Worm (Caenorhabditis elegans) whole organism, L1 larva: ENCODE data around the gene Y102A11A.2.
"Not testable (repeated sequence)": the region's sequence is repeated elsewhere in the genome, so short reads cannot be mapped to it uniquely, and the experiment has no call there.

ENCODE experiments used
- C04F5.9 ChIP-seq: sonication (generic microtip); optimal IDR thresholded peaks from 2 replicates; lab custom pipeline; 2016; ENCODE audit warnings: missing genetic modification characterization, missing compliant biosample characterization
- C34B4.2 ChIP-seq: sonication (generic microtip); optimal IDR thresholded peaks from 2 replicates; lab custom pipeline; 2017; ENCODE audit warnings: mild to moderate bottlenecking, missing genetic modification characterization, missing compliant biosample characterization
- alr-1 ChIP-seq: fragments of 200-800 bp; sonication (Bioruptor generic); optimal IDR thresholded peaks from 2 replicates; lab custom pipeline; 2018; ENCODE audit warnings: borderline replicate concordance, mild to moderate bottlenecking, missing genetic modification characterization, missing compliant biosample characterization
- aly-2 ChIP-seq: fragments of 150-350 bp; optimal IDR thresholded peaks from 2 replicates; lab custom pipeline; 2014; ENCODE audit warnings: missing biosample characterization, missing genetic modification characterization
- ama-1 ChIP-seq: fragments of 150-350 bp; optimal IDR thresholded peaks from 2 replicates; lab custom pipeline; 2014
- ceh-63 ChIP-seq: fragments of 200-800 bp; sonication (Bioruptor generic); optimal IDR thresholded peaks from 2 replicates; lab custom pipeline; 2018; ENCODE audit warnings: mild to moderate bottlenecking, missing genetic modification characterization, missing compliant biosample characterization
- ceh-8 ChIP-seq: fragments of 200-800 bp; sonication (Bioruptor generic); optimal IDR thresholded peaks from 2 replicates; lab custom pipeline; 2018; ENCODE audit warnings: mild to moderate bottlenecking, missing genetic modification characterization, moderate library complexity, missing compliant biosample characterization
- ceh-82 ChIP-seq, 3 experiments: fragments of 150-350 bp in 1 of 3; sonication (generic microtip) in 2 of 3; optimal IDR thresholded peaks; 2 replicates each; lab custom pipeline; 2014 to 2017; ENCODE audit warnings: missing biosample characterization in 3 of 3, missing genetic modification characterization in 3 of 3
- ces-1 ChIP-seq: fragments of 150-350 bp; optimal IDR thresholded peaks from 2 replicates; lab custom pipeline; 2014; ENCODE audit warnings: missing biosample characterization, missing genetic modification reagents, missing genetic modification characterization
- dpl-1 ChIP-seq, 3 experiments: fragments of 150-350 bp in 2 of 3; sonication (generic microtip) in 1 of 3; optimal IDR thresholded peaks; 2 replicates each; lab custom pipeline; 2014 to 2017; ENCODE audit warnings: missing biosample characterization in 3 of 3, missing genetic modification characterization in 3 of 3, missing genetic modification reagents in 3 of 3
- dsc-1 ChIP-seq: sonication (generic microtip); optimal IDR thresholded peaks from 2 replicates; lab custom pipeline; 2016; ENCODE audit warnings: mild to moderate bottlenecking, missing genetic modification characterization, missing compliant biosample characterization
- efl-1 ChIP-seq, 4 experiments: fragments of 150-350 bp; optimal IDR thresholded peaks in 3 of 4; peaks in 1 of 4; 1 replicate in 1 of 4; 2 replicates in 3 of 4; lab custom pipeline; 2014; ENCODE audit warnings: missing biosample characterization in 2 of 4, missing genetic modification characterization in 2 of 4, missing genetic modification reagents in 2 of 4
- efl-3 ChIP-seq: fragments of 200-800 bp; sonication (Bioruptor generic); optimal IDR thresholded peaks from 2 replicates; lab custom pipeline; 2018; ENCODE audit warnings: mild to moderate bottlenecking, missing genetic modification characterization, missing compliant biosample characterization
- elt-3 ChIP-seq, 6 experiments: fragments of 150-350 bp in 1 of 6; sonication (generic microtip); optimal IDR thresholded peaks; 2 replicates each; lab custom pipeline; 2017 to 2018; ENCODE audit warnings: missing biosample characterization in 6 of 6, missing genetic modification characterization in 6 of 6, inconsistent platforms in 1 of 6
- ets-5 ChIP-seq: fragments of 200-800 bp; sonication (Bioruptor generic); IDR thresholded peaks from 2 replicates; pipeline ENCODE4 v1.3.6; 2022; ENCODE audit warnings: missing genetic modification characterization, missing compliant biosample characterization
- fkh-4 ChIP-seq: sonication (generic microtip); optimal IDR thresholded peaks from 2 replicates; lab custom pipeline; 2016; ENCODE audit warnings: missing compliant biosample characterization, missing genetic modification characterization, borderline replicate concordance
- fos-1 ChIP-seq: fragments of 150-350 bp; optimal IDR thresholded peaks from 2 replicates; lab custom pipeline; 2014; ENCODE audit warnings: missing biosample characterization, missing genetic modification characterization
- grh-1 ChIP-seq: fragments of 200-800 bp; sonication (Bioruptor generic); IDR thresholded peaks from 2 replicates; pipeline ENCODE4 v1.3.6; 2022; ENCODE audit warnings: missing genetic modification reagents, missing genetic modification characterization, missing compliant biosample characterization
- hlh-4 ChIP-seq: sonication (generic microtip); optimal IDR thresholded peaks from 2 replicates; lab custom pipeline; 2016; ENCODE audit warnings: mild to moderate bottlenecking, missing genetic modification characterization, missing compliant biosample characterization
- hpl-2 ChIP-seq: fragments of 150-350 bp; optimal IDR thresholded peaks from 2 replicates; lab custom pipeline; 2014; ENCODE audit warnings: missing biosample characterization, missing genetic modification reagents, missing genetic modification characterization
- irx-1 ChIP-seq: sonication (generic microtip); optimal IDR thresholded peaks from 2 replicates; lab custom pipeline; 2016; ENCODE audit warnings: missing genetic modification characterization, missing compliant biosample characterization
- isw-1 ChIP-seq: fragments of 200-800 bp; sonication (Bioruptor generic); IDR thresholded peaks from 2 replicates; pipeline ENCODE4 v1.3.6; 2022; ENCODE audit warnings: missing genetic modification characterization, missing compliant biosample characterization
- lin-13 ChIP-seq: fragments of 150-350 bp; optimal IDR thresholded peaks from 2 replicates; lab custom pipeline; 2014; ENCODE audit warnings: missing biosample characterization, missing genetic modification reagents, missing genetic modification characterization
- lin-35 ChIP-seq, 2 experiments: fragments of 150-350 bp; optimal IDR thresholded peaks; 2 replicates each; lab custom pipeline; 2014; ENCODE audit warnings: missing biosample characterization in 2 of 2, missing genetic modification characterization in 2 of 2, missing genetic modification reagents in 2 of 2
- nhr-12 ChIP-seq: sonication (generic microtip); optimal IDR thresholded peaks from 2 replicates; lab custom pipeline; 2017; ENCODE audit warnings: missing biosample characterization, missing genetic modification characterization
- nhr-19 ChIP-seq: fragments of 200-800 bp; sonication (Bioruptor generic); conservative IDR thresholded peaks from 2 replicates; pipeline ENCODE4 v1.3.6; 2022; ENCODE audit warnings: missing genetic modification characterization, missing compliant biosample characterization
- nhr-237 ChIP-seq: fragments of 150-350 bp; optimal IDR thresholded peaks from 2 replicates; lab custom pipeline; 2014; ENCODE audit warnings: missing biosample characterization, missing genetic modification characterization
- nhr-85 ChIP-seq: sonication (generic microtip); peaks from one replicate; lab custom pipeline; 2016; ENCODE audit warnings: missing genetic modification characterization, inconsistent platforms, missing compliant biosample characterization
- nhr-90 ChIP-seq: sonication (generic microtip); optimal IDR thresholded peaks from 2 replicates; lab custom pipeline; 2016; ENCODE audit warnings: mild to moderate bottlenecking, missing genetic modification characterization, missing compliant biosample characterization; ENCODE audit not compliant: poor library complexity
- pax-3 ChIP-seq: fragments of 200-800 bp; sonication (Bioruptor generic); optimal IDR thresholded peaks from 2 replicates; lab custom pipeline; 2018; ENCODE audit warnings: mild to moderate bottlenecking, missing genetic modification characterization, moderate library complexity, missing compliant biosample characterization
- pqm-1 ChIP-seq: sonication (generic microtip); optimal IDR thresholded peaks from 3 replicates; lab custom pipeline; 2017; ENCODE audit warnings: missing biosample characterization, missing genetic modification characterization
- rnt-1 ChIP-seq: sonication (generic microtip); optimal IDR thresholded peaks from 2 replicates; lab custom pipeline; 2016; ENCODE audit warnings: mild to moderate bottlenecking, missing genetic modification characterization, moderate library complexity, missing compliant biosample characterization
- skn-1 ChIP-seq: fragments of 150-350 bp; optimal IDR thresholded peaks from 2 replicates; lab custom pipeline; 2014; ENCODE audit warnings: missing biosample characterization, missing genetic modification characterization
- snpc-4 ChIP-seq: fragments of 150-350 bp; optimal IDR thresholded peaks from 2 replicates; lab custom pipeline; 2014; ENCODE audit warnings: missing biosample characterization, missing genetic modification characterization
- snu-23 ChIP-seq: sonication (generic microtip); optimal IDR thresholded peaks from 2 replicates; lab custom pipeline; 2016; ENCODE audit warnings: missing genetic modification characterization, missing compliant biosample characterization
- sup-37 ChIP-seq: fragments of 200-800 bp; sonication (Bioruptor generic); optimal IDR thresholded peaks from 2 replicates; lab custom pipeline; 2018; ENCODE audit warnings: mild to moderate bottlenecking, missing genetic modification characterization, missing compliant biosample characterization
- tbx-2 ChIP-seq: sonication (generic microtip); optimal IDR thresholded peaks from 2 replicates; lab custom pipeline; 2016; ENCODE audit warnings: missing genetic modification characterization, missing compliant biosample characterization
- tlp-1 ChIP-seq: fragments of 150-350 bp; optimal IDR thresholded peaks from 2 replicates; lab custom pipeline; 2014; ENCODE audit warnings: missing biosample characterization, missing genetic modification characterization
- unc-130 ChIP-seq: fragments of 150-350 bp; optimal IDR thresholded peaks from 2 replicates; lab custom pipeline; 2017; ENCODE audit warnings: missing biosample characterization, missing genetic modification characterization, inconsistent platforms
- unc-98 ChIP-seq: fragments of 200-800 bp; sonication (Bioruptor generic); IDR thresholded peaks from 2 replicates; pipeline ENCODE4 v1.3.6; 2022; ENCODE audit warnings: missing genetic modification characterization, missing compliant biosample characterization
- zag-1 ChIP-seq: fragments of 150-350 bp; optimal IDR thresholded peaks from 2 replicates; lab custom pipeline; 2014; ENCODE audit warnings: missing biosample characterization, missing genetic modification characterization

The Y102A11A.2 gene

DNA sequence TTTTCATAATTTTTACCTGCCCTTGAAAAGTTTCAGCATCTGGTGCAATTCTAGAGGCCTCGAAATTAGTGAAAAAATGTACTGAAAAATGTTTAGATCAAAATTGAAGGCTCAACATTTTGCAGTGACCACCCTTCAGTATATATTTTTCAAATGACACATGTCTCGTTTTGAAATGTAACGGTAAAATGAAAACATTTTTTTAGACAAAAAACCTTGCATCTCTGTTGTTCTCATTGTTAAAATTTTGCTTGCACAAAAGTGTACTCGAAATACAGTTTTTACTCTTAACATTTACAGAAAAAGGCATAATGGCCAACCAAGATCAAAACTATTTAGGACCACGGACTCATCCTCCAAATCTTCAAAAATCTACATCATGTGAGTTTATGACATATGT, at the start of gene Y102A11A.2:
Y102A11A.2 (plus strand) TSS at position 301 of the 400 bp plus-strand sequence.
- not testable (repeated sequence) for TF ChIP-seq ces-1 (GFP tag; lab: Kevin White, UChicago); aly-2; ceh-8 (GFP tag; lab: Kevin White, UChicago)

DNA sequence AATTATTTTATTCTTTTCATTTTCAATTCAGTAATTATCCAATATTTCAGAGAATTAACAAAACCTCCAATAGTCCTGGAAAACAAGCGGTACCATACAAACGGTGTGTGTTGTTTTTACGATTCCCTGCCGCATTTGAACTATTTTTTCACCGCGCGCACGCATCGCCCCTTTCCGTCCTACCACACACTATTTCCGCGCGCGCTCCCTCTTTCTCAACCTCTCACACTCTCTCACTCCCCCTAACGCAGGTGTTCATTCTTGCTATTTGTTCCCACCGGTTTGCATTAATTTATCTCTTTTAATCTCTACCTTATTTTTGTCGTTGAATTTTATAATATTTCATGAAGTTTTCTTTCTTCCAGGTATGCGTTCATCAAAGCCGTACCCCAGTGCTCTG, 48.7 kb upstream of the Y102A11A.2 start, which contains the start of gene F52D2.12:
F52D2.12 (plus strand) TSS at position 307 of the 400 bp plus-strand sequence.
- TF ChIP-seq efl-3 (GFP tag; lab: Kevin White, UChicago) = no peak
- no peak for TF ChIP-seq efl-1 (optimal IDR thresholded peaks at IDR 0.05; lab: Kevin White, UChicago)
- peak in 1 of 2 experiments; percentile 19 for TF ChIP-seq efl-1 (GFP tag; optimal IDR thresholded peaks at IDR 0.05 in 1 of 2; lab: Kevin White, UChicago)
- no peak for TF ChIP-seq skn-1 (tag; lab: Kevin White, UChicago)
- TF ChIP-seq irx-1 (tag; lab: Kevin White, UChicago) = no peak
- TF ChIP-seq, all 84 proteins: peak for 1

DNA sequence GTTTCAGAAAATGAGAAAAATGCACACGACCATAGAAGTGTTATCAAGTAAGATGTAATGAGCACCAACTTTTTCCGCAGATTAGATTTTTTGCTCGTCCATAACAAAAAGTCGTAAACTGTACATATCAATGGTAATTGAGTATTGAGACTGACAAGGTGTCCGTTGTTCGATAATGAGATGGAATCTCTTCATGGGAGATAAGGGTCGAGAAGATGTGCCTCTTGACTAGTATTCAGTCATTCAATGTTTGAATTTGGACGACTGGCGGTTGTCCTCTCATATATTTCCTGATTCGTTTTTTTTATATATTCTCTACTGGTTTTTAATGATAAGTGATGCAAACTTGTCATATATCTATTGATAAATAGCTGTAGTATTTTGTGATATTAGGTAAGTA, 44.8 kb upstream of the Y102A11A.2 start:
- no peak for TF ChIP-seq ces-1 (GFP tag; lab: Kevin White, UChicago)
- no peak for TF ChIP-seq efl-1 (optimal IDR thresholded peaks at IDR 0.05; lab: Kevin White, UChicago)
- TF ChIP-seq efl-1 (GFP tag; optimal IDR thresholded peaks at IDR 0.05 in 1 of 2; lab: Kevin White, UChicago) = peak in 1 of 2 experiments; percentile 69
- TF ChIP-seq fkh-4 = no peak
- no peak for TF ChIP-seq nhr-90 (tag; lab: Kevin White, UChicago)
- no peak for TF ChIP-seq tlp-1 (tag; lab: Kevin White, UChicago)

- TF ChIP-seq sup-37 (GFP tag; lab: Kevin White, UChicago) (no peak), fkh-4 (no peak), hlh-4 (tag; lab: Kevin White, UChicago) (no peak), skn-1 (tag; lab: Kevin White, UChicago) (peak; percentile 2)
Measured at ce11 chrX:1984831-1985230, 41.6 kb upstream of the Y102A11A.2 start.

ce11 chrX:1989576-1989975, 36.9 kb upstream of the Y102A11A.2 start, which contains the start of gene meg-3:
meg-3 (minus strand) TSS chrX:1989607.
- 0 out of 2 replicates have a peak, but pooled peaks have one; percentile 19 for TF ChIP-seq grh-1 (GFP tag; lab: Robert Waterston, UW)
- TF ChIP-seq efl-3 (GFP tag; lab: Kevin White, UChicago) = no peak
- TF ChIP-seq unc-98 (GFP tag; lab: Robert Waterston, UW) = no peak
- no peak for TF ChIP-seq isw-1
- no peak for TF ChIP-seq dsc-1 (tag; lab: Kevin White, UChicago)
- TF ChIP-seq aly-2 = no peak
- no peak for TF ChIP-seq ets-5 (GFP tag; lab: Robert Waterston, UW)
- TF ChIP-seq ceh-8 (GFP tag; lab: Kevin White, UChicago) = no peak
- no peak for TF ChIP-seq pqm-1
- TF ChIP-seq unc-130 = no peak
- TF ChIP-seq ceh-82 (tag; optimal IDR thresholded peaks at IDR 0.05; lab: Kevin White, UChicago) = peak in 1 of 3 experiments; percentile 6
- peak; percentile 34 for TF ChIP-seq rnt-1 (tag; lab: Kevin White, UChicago)
- TF ChIP-seq nhr-85 = peak; percentile 63
- TF ChIP-seq pax-3 = no peak
- no peak for TF ChIP-seq snu-23 (GFP tag; lab: Kevin White, UChicago)
- TF ChIP-seq C04F5.9 (tag; lab: Kevin White, UChicago) = no peak
- TF ChIP-seq fos-1 (tag; lab: Kevin White, UChicago) = no peak
- TF ChIP-seq zag-1 = no peak
- TF ChIP-seq lin-35 (GFP tag; optimal IDR thresholded peaks at IDR 0.05; lab: Kevin White, UChicago) = peak in 1 of 2 experiments; percentile 9
- no peak for TF ChIP-seq tlp-1 (tag; lab: Kevin White, UChicago)
- TF ChIP-seq lin-13 (GFP tag; lab: Kevin White, UChicago) = no peak
- TF ChIP-seq snpc-4 (tag; lab: Kevin White, UChicago) = no peak
- no peak for TF ChIP-seq hpl-2 (GFP tag; lab: Kevin White, UChicago)
- no peak for TF ChIP-seq nhr-90 (tag; lab: Kevin White, UChicago)
- TF ChIP-seq dpl-1 (GFP tag; optimal IDR thresholded peaks at IDR 0.05; lab: Kevin White, UChicago) = no peak
- no peak for TF ChIP-seq ama-1 (lab: Kevin White, UChicago)
- peak; percentile 38 for TF ChIP-seq nhr-19 (GFP tag; lab: Robert Waterston, UW)
- no peak for TF ChIP-seq alr-1 (tag; lab: Kevin White, UChicago)
- no peak for TF ChIP-seq ceh-63
- TF ChIP-seq tbx-2 (tag; lab: Kevin White, UChicago) = no peak
- no peak for TF ChIP-seq elt-3 (tag; optimal IDR thresholded peaks at IDR 0.05; lab: Kevin White, UChicago)
- peak; percentile 36 to 64 for TF ChIP-seq efl-1 (optimal IDR thresholded peaks at IDR 0.05; lab: Kevin White, UChicago)
- peak in 1 of 2 experiments; percentile 44 for TF ChIP-seq efl-1 (GFP tag; optimal IDR thresholded peaks at IDR 0.05 in 1 of 2; lab: Kevin White, UChicago)
- no peak for TF ChIP-seq nhr-237 (tag; lab: Kevin White, UChicago)
- TF ChIP-seq C34B4.2 (tag; lab: Kevin White, UChicago) = no peak
- TF ChIP-seq nhr-12 (tag; lab: Kevin White, UChicago) = no peak
- TF ChIP-seq, all 84 proteins: peak for 7
